Worm (Caenorhabditis elegans) whole organism, young adult: ENCODE data around the gene C33G3.4.

ENCODE experiments used
- B0035.1 ChIP-seq: sonication (generic microtip); optimal IDR thresholded peaks from 2 replicates; lab custom pipeline; 2016; ENCODE audit warnings: missing genetic modification characterization, mild to moderate bottlenecking, missing compliant biosample characterization, missing genotype, missing genetic modification reagents
- B0261.1 ChIP-seq: sonication (generic microtip); optimal IDR thresholded peaks from 2 replicates; lab custom pipeline; 2016; ENCODE audit warnings: mild to moderate bottlenecking, missing genetic modification characterization, moderate library complexity, missing compliant biosample characterization
- F52B5.7 ChIP-seq: sonication (generic microtip); optimal IDR thresholded peaks from 2 replicates; lab custom pipeline; 2016; ENCODE audit warnings: mild to moderate bottlenecking, missing genetic modification characterization, missing compliant biosample characterization
- Y53G8AR.9 ChIP-seq: fragments of 200-800 bp; sonication (Bioruptor generic); conservative IDR thresholded peaks from 2 replicates; pipeline ENCODE4 v1.3.6; 2022; ENCODE audit warnings: missing genetic modification reagents, missing genetic modification characterization, missing compliant biosample characterization
- ama-1 ChIP-seq, 3 experiments: fragments of 150-350 bp in 1 of 3; sonication (generic microtip) in 2 of 3; optimal IDR thresholded peaks; 2 replicates each; lab custom pipeline; 2014 to 2018; ENCODE audit warnings: missing biosample characterization in 2 of 3, missing genetic modification characterization in 2 of 3, missing genetic modification reagents in 2 of 3
- atf-7 ChIP-seq: sonication (generic microtip); optimal IDR thresholded peaks from 2 replicates; lab custom pipeline; 2017; ENCODE audit warnings: mild to moderate bottlenecking, missing genetic modification characterization, missing compliant biosample characterization
- athp-1 ChIP-seq: sonication (generic microtip); optimal IDR thresholded peaks from 2 replicates; lab custom pipeline; 2017; ENCODE audit warnings: mild to moderate bottlenecking, missing genetic modification characterization, missing compliant biosample characterization
- attf-5 ChIP-seq: fragments of 200-800 bp; sonication (Bioruptor generic); optimal IDR thresholded peaks from 2 replicates; lab custom pipeline; 2018; ENCODE audit warnings: mild to moderate bottlenecking, missing genetic modification characterization, missing compliant biosample characterization
- ccch-3 ChIP-seq: fragments of 200-800 bp; sonication (Bioruptor generic); optimal IDR thresholded peaks from 2 replicates; lab custom pipeline; 2018; ENCODE audit warnings: mild to moderate bottlenecking, missing genetic modification characterization, missing compliant biosample characterization
- ceh-58 ChIP-seq: fragments of 200-800 bp; sonication (Bioruptor generic); IDR thresholded peaks from 2 replicates; pipeline ENCODE4 v1.3.6; 2022; ENCODE audit warnings: missing genetic modification characterization, missing compliant biosample characterization
- dox-1 ChIP-seq: fragments of 200-800 bp; sonication (Bioruptor generic); IDR thresholded peaks from 2 replicates; pipeline ENCODE4 v1.3.6; 2022; ENCODE audit warnings: missing genetic modification reagents, missing genetic modification characterization, missing compliant biosample characterization
- dpl-1 ChIP-seq: fragments of 150-350 bp; optimal IDR thresholded peaks from 2 replicates; lab custom pipeline; 2014; ENCODE audit warnings: missing biosample characterization, missing genetic modification reagents, missing genetic modification characterization
- egrh-3 ChIP-seq: fragments of 200-800 bp; sonication (Bioruptor generic); IDR thresholded peaks from 2 replicates; pipeline ENCODE4 v1.3.6; 2022; ENCODE audit warnings: missing genetic modification reagents, missing genetic modification characterization, missing compliant biosample characterization
- hmg-1.2 ChIP-seq: fragments of 200-800 bp; sonication (Bioruptor generic); IDR thresholded peaks from 2 replicates; pipeline ENCODE4 v1.3.6; 2022; ENCODE audit warnings: missing genetic modification reagents, missing genetic modification characterization, missing compliant biosample characterization
- let-526 ChIP-seq: fragments of 200-800 bp; sonication (Bioruptor generic); IDR thresholded peaks from 2 replicates; pipeline ENCODE4 v1.3.6; 2022; ENCODE audit warnings: missing genetic modification reagents, missing genetic modification characterization, missing compliant biosample characterization
- let-607 ChIP-seq, 2 experiments: fragments of 200-800 bp in 1 of 2; sonication (Bioruptor generic) in 1 of 2; sonication (generic microtip) in 1 of 2; optimal IDR thresholded peaks; 2 replicates each; lab custom pipeline; 2016 to 2018; ENCODE audit warnings: mild to moderate bottlenecking in 2 of 2, missing compliant biosample characterization in 2 of 2, missing genetic modification characterization in 2 of 2, moderate library complexity in 2 of 2, missing genotype in 1 of 2
- nfya-1 ChIP-seq: sonication (generic microtip); optimal IDR thresholded peaks from 2 replicates; lab custom pipeline; 2017; ENCODE audit warnings: antibody characterized with exemption, missing compliant biosample characterization, missing genetic modification characterization, borderline replicate concordance; ENCODE audit not compliant: insufficient read depth
- nfya-2 ChIP-seq: fragments of 200-800 bp; sonication (Bioruptor generic); IDR thresholded peaks from 2 replicates; pipeline ENCODE4 v1.3.6; 2022; ENCODE audit warnings: missing genetic modification reagents, missing genetic modification characterization, missing compliant biosample characterization
- nfyb-1 ChIP-seq: fragments of 200-800 bp; sonication (Bioruptor generic); IDR thresholded peaks from 2 replicates; pipeline ENCODE4 v1.3.6; 2022; ENCODE audit warnings: missing genetic modification reagents, missing genetic modification characterization, missing compliant biosample characterization
- nhr-80 ChIP-seq: sonication (generic microtip); optimal IDR thresholded peaks from 2 replicates; lab custom pipeline; 2016; ENCODE audit warnings: missing genetic modification characterization, missing compliant biosample characterization
- snpc-1.1 ChIP-seq: sonication (generic microtip); optimal IDR thresholded peaks from 2 replicates; lab custom pipeline; 2017; ENCODE audit warnings: missing genetic modification characterization, mild to moderate bottlenecking, missing compliant biosample characterization, antibody characterized with exemption, moderate library complexity, missing genotype, missing genetic modification reagents; ENCODE audit not compliant: insufficient read depth
- snpc-1.3 ChIP-seq: sonication (generic microtip); optimal IDR thresholded peaks from 2 replicates; lab custom pipeline; 2017; ENCODE audit warnings: missing genetic modification characterization, mild to moderate bottlenecking, missing compliant biosample characterization, antibody characterized with exemption, moderate library complexity, missing genotype, missing genetic modification reagents; ENCODE audit not compliant: insufficient read depth
- snpc-4 ChIP-seq, 5 experiments: fragments of 150-350 bp in 1 of 5; sonication (generic microtip) in 4 of 5; optimal IDR thresholded peaks; 2 replicates each; lab custom pipeline; 2014 to 2018; ENCODE audit warnings: missing genetic modification characterization in 5 of 5, missing biosample characterization in 3 of 5, antibody characterized with exemption in 2 of 5, mild to moderate bottlenecking in 2 of 5, missing compliant biosample characterization in 2 of 5, missing genotype in 2 of 5, moderate library complexity in 2 of 5, missing genetic modification reagents in 1 of 5
- somi-1 ChIP-seq: fragments of 200-800 bp; sonication (Bioruptor generic); optimal IDR thresholded peaks from 2 replicates; lab custom pipeline; 2018; ENCODE audit warnings: mild to moderate bottlenecking, missing genetic modification characterization, missing compliant biosample characterization
- tbp1 ChIP-seq: fragments of 200-800 bp; sonication (Bioruptor generic); optimal IDR thresholded peaks from 2 replicates; lab custom pipeline; 2018; ENCODE audit warnings: mild to moderate bottlenecking, missing genetic modification characterization, missing compliant biosample characterization
- tlf-1 ChIP-seq: fragments of 200-800 bp; sonication (Bioruptor generic); optimal IDR thresholded peaks from 2 replicates; lab custom pipeline; 2018; ENCODE audit warnings: mild to moderate bottlenecking, missing genetic modification characterization, missing compliant biosample characterization
- unc-62 ChIP-seq: fragments of 150-350 bp; optimal IDR thresholded peaks from 2 replicates; lab custom pipeline; 2014; ENCODE audit warnings: missing biosample characterization, missing genetic modification reagents, missing genetic modification characterization
- zfh-2 ChIP-seq: fragments of 200-800 bp; sonication (Bioruptor generic); conservative IDR thresholded peaks from 2 replicates; pipeline ENCODE4 v1.3.6; 2022; ENCODE audit warnings: missing genetic modification reagents, missing genetic modification characterization, missing compliant biosample characterization
- zim-3 ChIP-seq: sonication (generic microtip); optimal IDR thresholded peaks from 2 replicates; lab custom pipeline; 2017; ENCODE audit warnings: mild to moderate bottlenecking, missing genetic modification characterization, moderate library complexity, missing compliant biosample characterization
- ztf-22 ChIP-seq: fragments of 200-800 bp; sonication (Bioruptor generic); optimal IDR thresholded peaks from 2 replicates; lab custom pipeline; 2018; ENCODE audit warnings: mild to moderate bottlenecking, missing genetic modification characterization, moderate library complexity, missing compliant biosample characterization

C33G3.4 gene

ce11 chrX:14070950-14071349 is at the start of gene C33G3.4:
Gene C33G3.4, plus strand, starts transcription at chrX:14071162.
- TF ChIP-seq ceh-58 (GFP tag; lab: Robert Waterston, UW) (no peak), let-526 (no peak), atf-7 (peak; percentile 39), dox-1 (GFP tag; lab: Robert Waterston, UW) (peak; percentile 56), ztf-22 (peak; percentile 71), F52B5.7 (tag; lab: Kevin White, UChicago) (no peak), snpc-4 (GFP tag; optimal IDR thresholded peaks at IDR 0.05; lab: Kevin White, UChicago) (no peak), snpc-4 (tag; optimal IDR thresholded peaks at IDR 0.05; lab: Kevin White, UChicago) (peak in 1 of 4 experiments; percentile 57), let-607 (tag; optimal IDR thresholded peaks at IDR 0.05; lab: Kevin White, UChicago) (peak; percentile 53 to 58), nfyb-1 (peak; percentile 70; the same call in 1 of the 2 replicates), nfya-1 (no peak), Y53G8AR.9 (0 out of 2 replicates have a peak, but pooled peaks have one; percentile 34), attf-5 (GFP tag; lab: Kevin White, UChicago) (peak; percentile 3), nhr-80 (peak; percentile 96), dpl-1 (GFP tag; lab: Kevin White, UChicago) (no peak), tbp1 (GFP tag; lab: Kevin White, UChicago) (peak; percentile 38), unc-62 (GFP tag; lab: Kevin White, UChicago) (peak; percentile 50)

ce11 chrX:14024400-14024953 is 46.5 kb upstream of the C33G3.4 start:
- peak; percentile 76 for TF ChIP-seq nhr-80
- TF ChIP-seq zfh-2 (GFP tag; lab: Robert Waterston, UW) = 0 out of 2 replicates have a peak, but pooled peaks have one; percentile 25
- no peak for TF ChIP-seq B0261.1 (tag; lab: Kevin White, UChicago)

ce11 chrX:14026893-14027292 is 44.1 kb upstream of the C33G3.4 start:
- TF ChIP-seq zfh-2 (GFP tag; lab: Robert Waterston, UW) (peak; percentile 34; the same call in 1 of the 2 replicates), somi-1 (GFP tag; lab: Kevin White, UChicago) (no peak)
- TF ChIP-seq, all 124 proteins: peak for 1

ce11 chrX:14028492-14028891 is 42.5 kb upstream of the C33G3.4 start:
- TF ChIP-seq nfya-2 (GFP tag; lab: Robert Waterston, UW) = no peak
- TF ChIP-seq dpl-1 (GFP tag; lab: Kevin White, UChicago) = no peak

- TF ChIP-seq let-607 (tag; optimal IDR thresholded peaks at IDR 0.05; lab: Kevin White, UChicago) (no peak), athp-1 (tag; lab: Kevin White, UChicago) (no peak)
Measured at ce11 chrX:14029392-14029791, 41.6 kb upstream of the C33G3.4 start.

- TF ChIP-seq B0035.1 (tag; lab: Kevin White, UChicago) = no peak
- TF ChIP-seq ama-1 (optimal IDR thresholded peaks at IDR 0.05; lab: Kevin White, UChicago) = no peak
- TF ChIP-seq ama-1 (GFP tag; optimal IDR thresholded peaks at IDR 0.05; lab: Kevin White, UChicago) = no peak
- no peak for TF ChIP-seq hmg-1.2 (GFP tag; lab: Robert Waterston, UW)
- TF ChIP-seq tlf-1 = no peak
- TF ChIP-seq zim-3 (tag; lab: Kevin White, UChicago) = no peak
- no peak for TF ChIP-seq snpc-1.1 (tag; lab: Kevin White, UChicago)
- TF ChIP-seq snpc-1.3 (tag; lab: Kevin White, UChicago) = no peak
- no peak for TF ChIP-seq egrh-3
- TF ChIP-seq ccch-3 (GFP tag; lab: Kevin White, UChicago) = no peak
- TF ChIP-seq nfya-1 = no peak
Measured at ce11 chrX:14029872-14030271, 41.1 kb upstream of the C33G3.4 start.
